Worm (Caenorhabditis elegans): Measurements from ENCODE around the gene kin-20.

ce11 chrX:15312681-15313080 lies 35.1 kb upstream of the kin-20 start:
- no peak for TF ChIP-seq mdl-1 (tag; optimal IDR thresholded peaks at IDR 0.05)
- TF ChIP-seq fkh-10 (GFP tag; optimal IDR thresholded peaks at IDR 0.05), result no peak
- no peak for TF ChIP-seq elt-2 (tag; optimal IDR thresholded peaks at IDR 0.05)
- TF ChIP-seq zag-1 (tag; optimal IDR thresholded peaks at IDR 0.05), result no peak
- TF ChIP-seq ama-1 (optimal IDR thresholded peaks at IDR 0.05), result no peak
- TF ChIP-seq lin-15B (tag; optimal IDR thresholded peaks at IDR 0.05), result no peak
- no peak for TF ChIP-seq elt-3 (tag; optimal IDR thresholded peaks at IDR 0.05)
- TF ChIP-seq C04F5.9 (tag; optimal IDR thresholded peaks at IDR 0.05), result no peak

All from whole organism, L1 larva.